Worm (Caenorhabditis elegans): ENCODE results near the gene ssna-1.

The ssna-1 gene

DNA sequence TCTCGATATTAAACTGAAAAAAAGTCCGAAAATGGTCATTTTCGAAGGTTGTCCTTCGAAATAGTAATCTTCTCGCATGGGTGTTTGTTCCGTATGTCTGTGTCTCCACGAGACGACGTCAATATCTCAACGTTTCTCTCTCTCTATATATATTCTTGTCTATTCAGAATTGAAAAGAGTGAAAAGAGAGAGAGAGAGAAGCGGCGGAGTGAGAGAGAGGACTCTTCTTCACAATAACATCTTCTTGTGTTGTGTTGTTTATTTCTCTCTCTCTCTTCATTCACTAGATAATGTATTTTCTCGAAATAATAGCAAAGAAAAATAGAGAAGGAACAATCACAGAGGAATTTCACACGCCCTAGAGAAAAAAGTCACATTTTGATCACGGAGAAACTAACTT lies 21.5 kb upstream of the ssna-1 start:
- no peak for TF ChIP-seq ceh-82 (tag; optimal IDR thresholded peaks at IDR 0.05)
- TF ChIP-seq nhr-77 (tag; optimal IDR thresholded peaks at IDR 0.05): no peak
- peak; percentile 8 for TF ChIP-seq lin-39 (tag; optimal IDR thresholded peaks at IDR 0.05)
- peak; percentile 48 for TF ChIP-seq nhr-25 (tag; optimal IDR thresholded peaks at IDR 0.05)
- peak; percentile 42 for TF ChIP-seq nhr-23 (tag; optimal IDR thresholded peaks at IDR 0.05)
- peak; percentile 39 for TF ChIP-seq egl-5 (tag; optimal IDR thresholded peaks at IDR 0.05)
- TF ChIP-seq nhr-43 (tag; optimal IDR thresholded peaks at IDR 0.05; ENCODE audit: poor library complexity, severe bottlenecking): no peak
- no peak for TF ChIP-seq nhr-76 (tag; optimal IDR thresholded peaks at IDR 0.05)
- peak; percentile 6 for TF ChIP-seq lin-15B (tag; optimal IDR thresholded peaks at IDR 0.05)
- TF ChIP-seq ceh-28 (tag; optimal IDR thresholded peaks at IDR 0.05): no peak
- TF ChIP-seq nhr-237 (tag; optimal IDR thresholded peaks at IDR 0.05): no peak
- no peak for TF ChIP-seq eor-1 (tag; optimal IDR thresholded peaks at IDR 0.05)
- TF ChIP-seq fkh-10 (GFP tag; optimal IDR thresholded peaks at IDR 0.05): peak; percentile 17
- peak; percentile 37 for TF ChIP-seq nfya-1 (tag; optimal IDR thresholded peaks at IDR 0.05; ENCODE audit: insufficient read depth)
- no peak for TF ChIP-seq ceh-9 (tag; optimal IDR thresholded peaks at IDR 0.05)
- no peak for TF ChIP-seq zag-1 (tag; optimal IDR thresholded peaks at IDR 0.05)
- TF ChIP-seq hmg-11 (tag; optimal IDR thresholded peaks at IDR 0.05): peak; percentile 45
- no peak for TF ChIP-seq unc-62 (GFP tag; optimal IDR thresholded peaks at IDR 0.05)
- no peak for TF ChIP-seq skn-1 (tag; optimal IDR thresholded peaks at IDR 0.05)

DNA sequence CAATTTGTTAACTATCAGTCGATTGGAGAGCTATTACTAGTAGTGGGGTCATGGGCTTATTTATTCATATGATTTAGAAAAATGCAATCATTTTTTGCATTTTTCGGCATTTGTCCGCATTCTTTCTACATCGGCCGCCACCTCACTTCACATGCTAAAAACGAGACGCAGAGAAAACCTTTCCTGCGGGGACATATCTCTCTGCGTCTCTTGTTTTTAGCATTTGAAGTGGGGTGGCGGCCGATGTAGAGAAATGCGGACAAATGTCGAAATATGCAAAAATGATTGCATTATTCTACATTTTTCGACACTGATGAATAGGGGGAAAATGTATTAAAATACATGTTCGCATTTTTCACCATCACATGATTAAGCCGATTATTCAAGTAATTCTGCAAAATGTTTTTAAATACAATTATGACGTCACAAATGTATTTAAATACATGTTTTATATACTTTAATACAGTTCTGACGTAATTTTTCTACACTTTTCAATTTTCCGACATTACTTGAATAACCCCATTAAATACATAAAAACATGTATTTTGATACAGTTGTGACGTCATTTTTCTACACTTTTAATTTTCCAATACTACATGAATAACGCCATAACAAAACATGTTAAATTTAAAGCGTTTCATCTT lies 15.6 kb upstream of the ssna-1 start:
- no peak for TF ChIP-seq ceh-16 (tag; optimal IDR thresholded peaks at IDR 0.05)
- no peak for TF ChIP-seq nhr-43 (tag; optimal IDR thresholded peaks at IDR 0.05; ENCODE audit: poor library complexity, severe bottlenecking)
- TF ChIP-seq snpc-4 (tag; optimal IDR thresholded peaks at IDR 0.05): no peak
- peak; percentile 34 for TF ChIP-seq lin-15B (tag; optimal IDR thresholded peaks at IDR 0.05)
- TF ChIP-seq egl-5 (tag; optimal IDR thresholded peaks at IDR 0.05): peak; percentile 39
- TF ChIP-seq ama-1 (optimal IDR thresholded peaks at IDR 0.05): no peak
- TF ChIP-seq egl-27 (tag; optimal IDR thresholded peaks at IDR 0.05): no peak
- no peak for TF ChIP-seq jun-1 (tag; optimal IDR thresholded peaks at IDR 0.05)

DNA sequence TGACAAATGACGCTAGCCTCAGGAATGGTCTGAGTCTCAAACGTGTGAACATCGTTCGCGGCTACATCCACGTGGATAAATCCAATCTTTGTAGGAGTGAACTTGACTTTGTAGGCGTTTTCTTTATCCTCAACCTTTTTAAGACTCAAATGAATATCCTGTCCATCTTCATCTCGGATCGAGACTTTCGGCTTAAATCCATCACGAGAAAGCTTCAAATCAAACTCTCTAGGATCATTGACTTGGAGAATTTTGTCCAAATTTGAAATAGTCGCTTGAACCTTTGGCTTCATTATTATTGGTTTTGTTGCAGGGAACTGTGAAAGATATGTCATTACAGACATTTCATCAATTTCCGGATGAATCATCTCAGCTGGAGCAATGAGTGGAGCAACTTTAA lies 13.9 kb upstream of the ssna-1 start:
- no peak for TF ChIP-seq ztf-11 (tag; optimal IDR thresholded peaks at IDR 0.05)
- no peak for TF ChIP-seq lsy-12 (tag; optimal IDR thresholded peaks at IDR 0.05)
- TF ChIP-seq nfya-1 (tag; optimal IDR thresholded peaks at IDR 0.05; ENCODE audit: insufficient read depth): no peak
- no peak for TF ChIP-seq nhr-67 (tag; optimal IDR thresholded peaks at IDR 0.05)
- no peak for TF ChIP-seq nhr-11 (tag; optimal IDR thresholded peaks at IDR 0.05)
- no peak for TF ChIP-seq elt-3 (tag; optimal IDR thresholded peaks at IDR 0.05)
- TF ChIP-seq nhr-76 (tag; optimal IDR thresholded peaks at IDR 0.05): no peak
- TF ChIP-seq ama-1 (optimal IDR thresholded peaks at IDR 0.05): no peak
- no peak for TF ChIP-seq pha-4 (tag; optimal IDR thresholded peaks at IDR 0.05)
- no peak for TF ChIP-seq snpc-4 (tag; optimal IDR thresholded peaks at IDR 0.05)
- TF ChIP-seq ceh-9 (tag; optimal IDR thresholded peaks at IDR 0.05): no peak
- TF ChIP-seq unc-62 (GFP tag; optimal IDR thresholded peaks at IDR 0.05): no peak
- no peak for TF ChIP-seq jun-1 (tag; optimal IDR thresholded peaks at IDR 0.05)
- no peak for TF ChIP-seq mml-1 (tag; optimal IDR thresholded peaks at IDR 0.05)
- no peak for TF ChIP-seq unc-39 (tag; optimal IDR thresholded peaks at IDR 0.05)
- no peak for TF ChIP-seq aly-2 (tag; optimal IDR thresholded peaks at IDR 0.05)
- no peak for TF ChIP-seq R02D3.7 (tag; optimal IDR thresholded peaks at IDR 0.05)

DNA sequence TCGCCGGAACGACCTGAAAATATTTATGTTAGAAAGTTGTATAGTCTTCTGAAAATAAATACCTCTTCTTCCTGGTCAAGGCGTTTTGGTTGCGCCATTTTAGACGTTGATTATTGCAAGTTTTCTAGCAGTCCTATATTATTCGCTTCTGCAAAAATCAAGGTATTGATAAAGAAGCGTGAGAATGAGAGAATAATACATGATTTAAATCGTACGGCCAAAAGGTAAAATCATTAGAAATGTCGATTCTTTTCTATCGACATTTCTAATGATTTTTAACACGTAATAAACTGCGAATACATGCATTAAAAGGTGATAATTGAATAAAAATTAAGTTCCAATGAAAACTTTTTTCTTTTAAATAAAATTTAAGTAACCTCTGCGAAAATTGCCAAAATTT lies 12.0 kb upstream of the ssna-1 start, which contains the start of gene fln-1:
TSS of gene fln-1 (minus strand) at position 101 of the 400 bp plus-strand sequence.
- TF ChIP-seq eor-1 (tag; optimal IDR thresholded peaks at IDR 0.05) (no peak), daf-12 (tag; optimal IDR thresholded peaks at IDR 0.05) (no peak), nhr-67 (tag; optimal IDR thresholded peaks at IDR 0.05) (no peak), nhr-43 (tag; optimal IDR thresholded peaks at IDR 0.05; ENCODE audit: poor library complexity, severe bottlenecking) (no peak), fkh-10 (GFP tag; optimal IDR thresholded peaks at IDR 0.05) (no peak), pha-4 (tag; optimal IDR thresholded peaks at IDR 0.05) (no peak), lin-15B (tag; optimal IDR thresholded peaks at IDR 0.05) (no peak), egl-27 (tag; optimal IDR thresholded peaks at IDR 0.05) (no peak), nhr-12 (tag; optimal IDR thresholded peaks at IDR 0.05) (no peak), nhr-237 (tag; optimal IDR thresholded peaks at IDR 0.05) (no peak), nhr-25 (tag; optimal IDR thresholded peaks at IDR 0.05) (no peak), lin-39 (tag; optimal IDR thresholded peaks at IDR 0.05) (no peak), elt-2 (tag; optimal IDR thresholded peaks at IDR 0.05) (no peak), ceh-9 (tag; optimal IDR thresholded peaks at IDR 0.05) (no peak), ceh-82 (tag; optimal IDR thresholded peaks at IDR 0.05) (no peak)

Measured in whole organism, L3 larva.